ENCODE assay signal across 5 fruit fly cellular contexts in genomic region chr2L:8362273-8362954, dm6.
TF ChIP-seq lines count a peak whose summit lies in the region.

Gene CG7627, minus strand, starts transcription at chr2L:8362469.

- TF ChIP-seq CTCF in whole organism, embryonic (GFP tag; optimal IDR thresholded peaks at IDR 0.05; lab: Kevin White, UChicago): no peak

TF ChIP-seq in whole organism, adult, 20 proteins besides CTCF, POLR2A, EP300 and RAD21 (continues in another document):
- TF ChIP-seq toe (GFP tag; optimal IDR thresholded peaks at IDR 0.05; lab: Kevin White, UChicago) (peak; percentile 69), Crg-1 (GFP tag; optimal IDR thresholded peaks at IDR 0.05; lab: Kevin White, UChicago) (peak; percentile 62), kay (GFP tag; lab: Kevin White, UChicago; ENCODE audit: borderline replicate concordance) (peak; percentile 72), bab1 (GFP tag; optimal IDR thresholded peaks at IDR 0.05; lab: Kevin White, UChicago) (peak; percentile 66), Clk (GFP tag; optimal IDR thresholded peaks at IDR 0.05; lab: Kevin White, UChicago) (peak; percentile 54), CG7045 (GFP tag; optimal IDR thresholded peaks at IDR 0.05; lab: Kevin White, UChicago) (peak; percentile 69), CG33017 (tag; optimal IDR thresholded peaks at IDR 0.05; lab: Kevin White, UChicago) (peak; percentile 39), CG5204 (GFP tag; optimal IDR thresholded peaks at IDR 0.05; lab: Kevin White, UChicago) (peak; percentile 65), CG11617 (GFP tag; optimal IDR thresholded peaks at IDR 0.05; lab: Kevin White, UChicago) (peak; percentile 81), ovo (GFP tag; optimal IDR thresholded peaks at IDR 0.05; lab: Kevin White, UChicago) (peak; percentile 24), pad (GFP tag; optimal IDR thresholded peaks at IDR 0.05; lab: Kevin White, UChicago) (peak; percentile 54), CG1620 (GFP tag; optimal IDR thresholded peaks at IDR 0.05; lab: Kevin White, UChicago) (peak; percentile 64), cnc (optimal IDR thresholded peaks at IDR 0.05; lab: Kevin White, UChicago) (no peak), cic (GFP tag; optimal IDR thresholded peaks at IDR 0.05; lab: Kevin White, UChicago) (peak; percentile 76), Hr96 (GFP tag; optimal IDR thresholded peaks at IDR 0.05; lab: Kevin White, UChicago) (peak; percentile 85), CG12768 (GFP tag; optimal IDR thresholded peaks at IDR 0.05; lab: Kevin White, UChicago) (peak; percentile 73), CG7101 (tag; optimal IDR thresholded peaks at IDR 0.05; lab: Kevin White, UChicago) (peak; percentile 79), CG14711 (tag; optimal IDR thresholded peaks at IDR 0.05; lab: Kevin White, UChicago) (peak; percentile 60)

TF ChIP-seq in whole organism, embryonic, 481 proteins besides CTCF, POLR2A, EP300 and RAD21 (continues in another document):
- TF ChIP-seq Bteb2 (GFP tag; optimal IDR thresholded peaks at IDR 0.05; lab: Kevin White, UChicago) (peak; percentile 10), CG13123 (GFP tag; optimal IDR thresholded peaks at IDR 0.05; lab: Kevin White, UChicago) (no peak), CG6272 (GFP tag; IDR thresholded peaks at IDR 0.05; lab: Robert Waterston, UW) (peak; percentile 58), pita (GFP tag; optimal IDR thresholded peaks at IDR 0.05; lab: Kevin White, UChicago) (no peak), CG4282 (GFP tag; optimal IDR thresholded peaks at IDR 0.05; lab: Kevin White, UChicago) (no peak), Hmr (GFP tag; optimal IDR thresholded peaks at IDR 0.05; lab: Kevin White, UChicago) (peak; percentile 84), Aef1 (GFP tag; IDR thresholded peaks at IDR 0.05; lab: Robert Waterston, UW) (peak; percentile 75), hkb (optimal IDR thresholded peaks at IDR 0.05; lab: Kevin White, UChicago) (no peak), hkb (GFP tag; IDR thresholded peaks at IDR 0.05; lab: Robert Waterston, UW) (peak; percentile 84), run (tag; optimal IDR thresholded peaks at IDR 0.05; lab: Kevin White, UChicago) (peak; percentile 35), cg (GFP tag; optimal IDR thresholded peaks at IDR 0.05; lab: Kevin White, UChicago) (no peak), D19B (GFP tag; optimal IDR thresholded peaks at IDR 0.05; lab: Kevin White, UChicago) (peak; percentile 64), CG11695 (GFP tag; IDR thresholded peaks at IDR 0.05; lab: Robert Waterston, UW) (peak; percentile 72; the same call in 2 of the 3 replicates), CG13775 (GFP tag; optimal IDR thresholded peaks at IDR 0.05; lab: Kevin White, UChicago) (peak; percentile 60), CG16779 (GFP tag; IDR thresholded peaks at IDR 0.05; lab: Robert Waterston, UW) (0 out of 2 replicates have a peak, but pooled peaks have one; percentile 34), CG34376 (GFP tag; optimal IDR thresholded peaks at IDR 0.05; lab: Kevin White, UChicago) (peak; percentile 76), ham (GFP tag; IDR thresholded peaks at IDR 0.05; lab: Robert Waterston, UW) (no peak), CG5245 (GFP tag; optimal IDR thresholded peaks at IDR 0.05; lab: Kevin White, UChicago) (peak; percentile 61), CG2120 (GFP tag; optimal IDR thresholded peaks at IDR 0.05; lab: Kevin White, UChicago) (peak; percentile 89)

TF ChIP-seq in whole organism, prepupa, 60 proteins besides CTCF, POLR2A, EP300 and RAD21 (continues in another document):
- TF ChIP-seq CG3919 (GFP tag; optimal IDR thresholded peaks at IDR 0.05; lab: Kevin White, UChicago) (peak; percentile 46), Ets96B (tag; optimal IDR thresholded peaks at IDR 0.05; lab: Kevin White, UChicago) (no peak), achi (GFP tag; optimal IDR thresholded peaks at IDR 0.05; lab: Kevin White, UChicago) (peak; percentile 71), Hr4 (GFP tag; optimal IDR thresholded peaks at IDR 0.05; lab: Kevin White, UChicago) (peak; percentile 58), CG31627 (GFP tag; optimal IDR thresholded peaks at IDR 0.05; lab: Kevin White, UChicago) (peak; percentile 66), ss (GFP tag; optimal IDR thresholded peaks at IDR 0.05; lab: Kevin White, UChicago) (peak; percentile 16 to 41), topi (GFP tag; optimal IDR thresholded peaks at IDR 0.05; lab: Kevin White, UChicago) (peak; percentile 71), Ets21C (GFP tag; optimal IDR thresholded peaks at IDR 0.05; lab: Kevin White, UChicago) (peak; percentile 62), CG7368 (GFP tag; optimal IDR thresholded peaks at IDR 0.05; lab: Kevin White, UChicago) (peak; percentile 53), CG8632 (GFP tag; optimal IDR thresholded peaks at IDR 0.05; lab: Kevin White, UChicago) (peak; percentile 7), CG6276 (GFP tag; optimal IDR thresholded peaks at IDR 0.05; lab: Kevin White, UChicago) (peak; percentile 65), lz (GFP tag; optimal IDR thresholded peaks at IDR 0.05; lab: Kevin White, UChicago) (peak; percentile 80), Eip93F (GFP tag; optimal IDR thresholded peaks at IDR 0.05; lab: Kevin White, UChicago) (no peak), net (GFP tag; optimal IDR thresholded peaks at IDR 0.05; lab: Kevin White, UChicago) (peak; percentile 73), dsx (GFP tag; optimal IDR thresholded peaks at IDR 0.05; lab: Kevin White, UChicago; ENCODE audit: poor library complexity, severe bottlenecking) (peak; percentile 47), CG32006 (GFP tag; optimal IDR thresholded peaks at IDR 0.05; lab: Kevin White, UChicago) (peak; percentile 76), fd59A (GFP tag; optimal IDR thresholded peaks at IDR 0.05; lab: Kevin White, UChicago) (peak; percentile 46), Met (GFP tag; optimal IDR thresholded peaks at IDR 0.05; lab: Kevin White, UChicago) (peak; percentile 70), spab (GFP tag; optimal IDR thresholded peaks at IDR 0.05; lab: Kevin White, UChicago) (peak; percentile 53)

TF ChIP-seq in whole organism, pupa, 21 proteins besides CTCF, POLR2A, EP300 and RAD21 (continues in another document):
- TF ChIP-seq CG10348 (GFP tag; IDR thresholded peaks at IDR 0.05; lab: Robert Waterston, UW) (peak; percentile 35; the same call in 1 of the 2 replicates), Snoo (tag; optimal IDR thresholded peaks at IDR 0.05; lab: Kevin White, UChicago) (peak; percentile 49), D1 (tag; optimal IDR thresholded peaks at IDR 0.05; lab: Kevin White, UChicago) (no peak), CG14655 (GFP tag; optimal IDR thresholded peaks at IDR 0.05; lab: Kevin White, UChicago) (peak; percentile 68), CG17806 (tag; optimal IDR thresholded peaks at IDR 0.05; lab: Kevin White, UChicago) (peak; percentile 46), CG8159 (tag; optimal IDR thresholded peaks at IDR 0.05; lab: Kevin White, UChicago) (peak; percentile 63), CG13204 (GFP tag; optimal IDR thresholded peaks at IDR 0.05; lab: Kevin White, UChicago) (no peak), gl (tag; optimal IDR thresholded peaks at IDR 0.05; lab: Kevin White, UChicago) (peak; percentile 7), CG9948 (tag; optimal IDR thresholded peaks at IDR 0.05; lab: Kevin White, UChicago) (peak; percentile 51), CG4496 (GFP tag; IDR thresholded peaks at IDR 0.05; lab: Robert Waterston, UW) (peak; percentile 80), CG15710 (tag; optimal IDR thresholded peaks at IDR 0.05; lab: Kevin White, UChicago) (peak; percentile 40), Pif1A (GFP tag; optimal IDR thresholded peaks at IDR 0.05; lab: Kevin White, UChicago) (peak; percentile 43), Pif1B (GFP tag; optimal IDR thresholded peaks at IDR 0.05; lab: Kevin White, UChicago) (peak; percentile 13), CG8301 (tag; optimal IDR thresholded peaks at IDR 0.05; lab: Kevin White, UChicago) (peak; percentile 58), EcR (GFP tag; optimal IDR thresholded peaks at IDR 0.05; lab: Kevin White, UChicago) (no peak), Ets98B (GFP tag; IDR thresholded peaks at IDR 0.05; lab: Robert Waterston, UW) (peak; percentile 66), CG12605 (GFP tag; IDR thresholded peaks at IDR 0.05; lab: Robert Waterston, UW) (peak; percentile 59), CG32121 (GFP tag; IDR thresholded peaks at IDR 0.05; lab: Robert Waterston, UW) (peak; percentile 54), CG34367 (tag; optimal IDR thresholded peaks at IDR 0.05; lab: Kevin White, UChicago) (peak; percentile 26), rn (GFP tag; IDR thresholded peaks at IDR 0.05; lab: Robert Waterston, UW) (peak; percentile 45)

TF ChIP-seq in whole organism, wandering third instar larva, 38 proteins besides CTCF, POLR2A, EP300 and RAD21 (continues in another document):
- TF ChIP-seq sv (GFP tag; optimal IDR thresholded peaks at IDR 0.05; lab: Kevin White, UChicago) (peak; percentile 66), woc (GFP tag; optimal IDR thresholded peaks at IDR 0.05; lab: Kevin White, UChicago) (peak; percentile 93), foxo (GFP tag; optimal IDR thresholded peaks at IDR 0.05; lab: Kevin White, UChicago) (peak in 1 of 2 experiments; percentile 90), Hr83 (GFP tag; optimal IDR thresholded peaks at IDR 0.05; lab: Kevin White, UChicago; ENCODE audit: poor library complexity, severe bottlenecking) (peak; percentile 49), usp (GFP tag; optimal IDR thresholded peaks at IDR 0.05; lab: Kevin White, UChicago) (no peak), Myc (optimal IDR thresholded peaks at IDR 0.05; lab: Kevin White, UChicago) (no peak), CrebA (GFP tag; optimal IDR thresholded peaks at IDR 0.05; lab: Kevin White, UChicago; ENCODE audit: borderline replicate concordance) (no peak), jim (GFP tag; optimal IDR thresholded peaks at IDR 0.05; lab: Kevin White, UChicago) (no peak), rgr (GFP tag; optimal IDR thresholded peaks at IDR 0.05; lab: Kevin White, UChicago) (peak; percentile 86), HLH106 (tag; optimal IDR thresholded peaks at IDR 0.05; lab: Kevin White, UChicago) (peak; percentile 80), Hnf4 (GFP tag; optimal IDR thresholded peaks at IDR 0.05; lab: Kevin White, UChicago) (peak; percentile 86), OdsH (GFP tag; optimal IDR thresholded peaks at IDR 0.05; lab: Kevin White, UChicago) (peak; percentile 91), Hr78 (GFP tag; optimal IDR thresholded peaks at IDR 0.05; lab: Kevin White, UChicago) (no peak), N (GFP tag; optimal IDR thresholded peaks at IDR 0.05; lab: Kevin White, UChicago) (no peak), Abd-B (GFP tag; optimal IDR thresholded peaks at IDR 0.05; lab: Kevin White, UChicago) (no peak), Dif (GFP tag; optimal IDR thresholded peaks at IDR 0.05; lab: Kevin White, UChicago; ENCODE audit: partially characterized antibody) (peak; percentile 33), brk (GFP tag; optimal IDR thresholded peaks at IDR 0.05; lab: Kevin White, UChicago) (peak; percentile 72), psq (GFP tag; optimal IDR thresholded peaks at IDR 0.05; lab: Kevin White, UChicago) (peak; percentile 82), tai (GFP tag; optimal IDR thresholded peaks at IDR 0.05; lab: Kevin White, UChicago) (peak; percentile 63), CG9705 (GFP tag; optimal IDR thresholded peaks at IDR 0.05; lab: Kevin White, UChicago) (peak; percentile 53), fru (GFP tag; optimal IDR thresholded peaks at IDR 0.05; lab: Kevin White, UChicago) (peak; percentile 89), h (GFP tag; optimal IDR thresholded peaks at IDR 0.05; lab: Kevin White, UChicago) (peak; percentile 89), Sp1 (GFP tag; optimal IDR thresholded peaks at IDR 0.05; lab: Kevin White, UChicago) (peak; percentile 74)
